Worm (Caenorhabditis elegans): ENCODE results near the gene cyp-37A1.
A peak's percentile ranks its signal among the peaks of the same experiment; 100 is the strongest.

The cyp-37A1 gene

DNA sequence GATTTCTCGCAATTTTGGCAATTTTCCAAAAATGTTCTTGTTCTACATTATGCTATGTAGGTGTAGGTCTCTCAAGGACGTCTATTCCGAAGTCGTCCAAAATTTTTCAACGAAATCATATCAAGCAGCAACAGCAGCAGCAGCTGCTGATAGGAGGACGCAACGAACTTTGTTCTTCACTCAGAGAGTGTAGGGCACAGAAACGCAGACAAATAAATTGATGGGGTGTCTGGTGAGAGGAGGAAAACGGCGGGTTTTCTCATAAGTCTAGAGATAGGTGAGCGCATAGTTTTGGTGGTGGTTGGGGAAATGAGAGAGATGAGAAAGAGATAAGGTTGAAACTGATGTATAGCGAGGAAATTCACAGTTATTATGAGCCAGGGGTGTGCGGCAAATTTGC lies 32.3 kb upstream of the cyp-37A1 start (continued):
- TF ChIP-seq F49E8.2 (tag; optimal IDR thresholded peaks at IDR 0.05; ENCODE audit: borderline replicate concordance) (no peak), ZK546.5 (tag; optimal IDR thresholded peaks at IDR 0.05) (no peak), unc-62 (GFP tag; optimal IDR thresholded peaks at IDR 0.05 in 1 of 2) (peak in 1 of 2 experiments; percentile 67), unc-62 (tag; optimal IDR thresholded peaks at IDR 0.05) (no peak), dve-1 (tag; optimal IDR thresholded peaks at IDR 0.05; ENCODE audit: insufficient read depth) (peak; percentile 66), unc-39 (tag; optimal IDR thresholded peaks at IDR 0.05) (no peak), lir-3 (tag; optimal IDR thresholded peaks at IDR 0.05) (no peak), hlh-11 (tag; optimal IDR thresholded peaks at IDR 0.05) (peak; percentile 91), daf-16 (GFP tag; optimal IDR thresholded peaks at IDR 0.05) (no peak), daf-16 (tag; optimal IDR thresholded peaks at IDR 0.05) (peak; percentile 48), Y105C5A.15 (GFP tag; IDR thresholded peaks at IDR 0.05) (no peak), F37D6.2 (tag; optimal IDR thresholded peaks at IDR 0.05) (no peak), jun-1 (tag; optimal IDR thresholded peaks at IDR 0.05) (no peak), egl-43 (GFP tag; IDR thresholded peaks at IDR 0.05) (no peak), snpc-4 (tag; optimal IDR thresholded peaks at IDR 0.05) (no peak), dpl-1 (GFP tag; optimal IDR thresholded peaks at IDR 0.05) (peak; percentile 26), mxl-3 (GFP tag; optimal IDR thresholded peaks at IDR 0.05) (peak; percentile 83), ceh-28 (tag; optimal IDR thresholded peaks at IDR 0.05) (no peak), spr-1 (tag; optimal IDR thresholded peaks at IDR 0.05) (no peak), aha-1 (tag) (peak; percentile 94), dmd-9 (GFP tag; IDR thresholded peaks at IDR 0.05) (no peak), tra-1 (GFP tag; IDR thresholded peaks at IDR 0.05) (0 out of 2 replicates have a peak, but pooled peaks have one; percentile 39), lin-39 (tag; optimal IDR thresholded peaks at IDR 0.05) (no peak), hlh-30 (tag; optimal IDR thresholded peaks at IDR 0.05; ENCODE audit: insufficient read depth) (peak; percentile 67), nhr-48 (tag; optimal IDR thresholded peaks at IDR 0.05) (peak; percentile 72), hif-1 (tag; optimal IDR thresholded peaks at IDR 0.05) (peak in 1 of 2 experiments; percentile 15), dmd-6 (GFP tag; IDR thresholded peaks at IDR 0.05) (peak; percentile 92), mxl-2 (GFP tag; conservative IDR thresholded peaks at IDR 0.05) (no peak), lin-13 (GFP tag; optimal IDR thresholded peaks at IDR 0.05) (peak; percentile 15)

DNA sequence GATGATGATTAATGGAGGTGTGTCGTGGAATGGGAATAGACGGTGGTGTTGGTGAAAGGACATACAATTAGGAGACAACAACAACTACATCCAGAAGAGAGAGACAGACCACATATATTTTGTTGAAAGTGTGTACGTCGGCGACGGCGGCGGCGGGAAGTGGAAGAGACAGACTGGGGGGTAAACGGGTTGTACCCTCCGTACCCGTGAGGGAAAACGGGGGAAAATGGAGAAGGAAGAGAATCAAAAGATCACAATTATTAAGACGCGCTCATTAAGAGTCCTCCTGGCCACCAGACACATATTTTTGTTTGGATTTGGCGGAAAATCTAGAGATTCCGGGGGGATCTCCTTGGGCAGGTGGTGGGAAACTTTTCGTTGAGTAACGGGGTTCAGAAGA lies 29.7 kb upstream of the cyp-37A1 start:
- TF ChIP-seq lin-15B (tag; optimal IDR thresholded peaks at IDR 0.05), result no peak
- peak; percentile 22 for TF ChIP-seq nhr-28 (tag; optimal IDR thresholded peaks at IDR 0.05)
- peak; percentile 63; the same call in 1 of the 2 replicates for TF ChIP-seq D1046.2 (GFP tag; IDR thresholded peaks at IDR 0.05)
- TF ChIP-seq nhr-77 (tag; optimal IDR thresholded peaks at IDR 0.05), result no peak
- 0 out of 2 replicates have a peak, but pooled peaks have one; percentile 21 for TF ChIP-seq nhr-42 (GFP tag; IDR thresholded peaks at IDR 0.05)
- peak in 1 of 2 experiments; percentile 28 for TF ChIP-seq daf-16 (GFP tag; optimal IDR thresholded peaks at IDR 0.05)
- TF ChIP-seq daf-16 (tag; optimal IDR thresholded peaks at IDR 0.05), result no peak

DNA sequence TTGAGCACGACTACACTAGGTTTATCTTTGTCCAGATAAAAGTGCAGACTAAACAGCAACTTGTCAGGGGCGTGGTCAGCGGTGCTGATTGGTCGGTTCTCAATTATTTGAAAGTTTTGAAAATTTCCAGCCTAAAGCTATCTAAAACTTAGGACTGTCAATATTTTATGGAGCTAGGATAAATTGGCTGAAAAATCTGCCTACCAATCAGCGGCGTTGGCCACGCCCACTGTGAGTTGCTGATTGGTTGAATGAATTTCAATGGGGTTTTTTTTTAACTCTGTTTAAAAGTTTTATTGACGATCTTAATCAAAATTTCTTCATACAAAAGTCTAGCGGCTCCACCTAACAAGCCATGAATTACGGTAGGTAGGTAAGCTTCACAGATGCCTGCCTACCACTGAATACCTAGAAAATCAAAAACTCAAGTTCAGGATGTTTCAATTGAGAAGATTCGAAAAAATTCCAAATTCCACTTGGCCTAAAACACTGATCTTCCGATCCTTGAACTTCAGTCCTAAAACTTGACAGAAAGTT lies 29.2 kb upstream of the cyp-37A1 start:
- TF ChIP-seq saeg-2 (GFP tag; IDR thresholded peaks at IDR 0.05), result no peak
- TF ChIP-seq daf-12 (tag; optimal IDR thresholded peaks at IDR 0.05), result no peak
- peak; percentile 50 for TF ChIP-seq aha-1 (tag)
- TF ChIP-seq R02D3.7 (tag; optimal IDR thresholded peaks at IDR 0.05), result no peak

DNA sequence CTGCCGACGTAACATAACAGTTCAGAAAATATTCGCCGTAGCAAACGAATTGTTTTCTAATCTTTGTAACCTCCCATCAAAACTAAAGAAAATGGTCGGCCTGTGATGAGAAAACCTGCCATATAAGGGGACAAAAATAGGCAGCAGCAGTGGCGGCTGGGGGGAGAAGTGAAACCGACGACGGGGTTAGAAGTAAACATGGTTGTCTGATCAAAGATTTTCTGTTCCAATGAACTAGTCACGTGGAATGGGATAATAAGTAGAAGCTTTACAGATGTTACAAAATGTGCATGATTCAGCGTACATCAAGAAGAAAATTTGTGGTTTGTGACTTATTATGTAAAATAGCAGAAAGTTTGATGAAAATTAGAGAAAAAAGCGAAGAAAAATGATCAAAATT lies 28.5 kb upstream of the cyp-37A1 start:
- no peak for TF ChIP-seq F26F4.8 (GFP tag; conservative IDR thresholded peaks at IDR 0.05)
- TF ChIP-seq aly-2 (tag; optimal IDR thresholded peaks at IDR 0.05), result no peak
- TF ChIP-seq mdl-1 (tag; optimal IDR thresholded peaks at IDR 0.05), result peak in 1 of 2 experiments; percentile 23
- no peak for TF ChIP-seq lin-15B (tag; optimal IDR thresholded peaks at IDR 0.05)
- TF ChIP-seq daf-16 (GFP tag; optimal IDR thresholded peaks at IDR 0.05), result no peak
- TF ChIP-seq daf-16 (tag; optimal IDR thresholded peaks at IDR 0.05), result peak; percentile 71
- TF ChIP-seq spr-1 (tag; optimal IDR thresholded peaks at IDR 0.05), result no peak
- 0 out of 2 replicates have a peak, but pooled peaks have one; percentile 14 for TF ChIP-seq nhr-42 (GFP tag; IDR thresholded peaks at IDR 0.05)
- peak; percentile 36 for TF ChIP-seq hlh-11 (tag; optimal IDR thresholded peaks at IDR 0.05)
- TF ChIP-seq dmd-9 (GFP tag; IDR thresholded peaks at IDR 0.05), result no peak
- TF ChIP-seq nhr-77 (tag; optimal IDR thresholded peaks at IDR 0.05), result no peak
- TF ChIP-seq F44E2.7 (GFP tag; IDR thresholded peaks at IDR 0.05), result no peak
- TF ChIP-seq skn-1 (tag; optimal IDR thresholded peaks at IDR 0.05), result no peak
- no peak for TF ChIP-seq lin-1 (GFP tag; IDR thresholded peaks at IDR 0.05)
- TF ChIP-seq Y48G9A.11 (GFP tag; IDR thresholded peaks at IDR 0.05), result no peak
- TF ChIP-seq rbr-2 (tag; optimal IDR thresholded peaks at IDR 0.05), result no peak
- no peak for TF ChIP-seq nhr-11 (tag; optimal IDR thresholded peaks at IDR 0.05)
- no peak for TF ChIP-seq lin-38 (GFP tag; IDR thresholded peaks at IDR 0.05)
